Worm (Caenorhabditis elegans): ENCODE data around the gene T14A8.2.
A peak's percentile ranks its signal among the peaks of the same experiment; 100 is the strongest.

The T14A8.2 gene

ce11 chrIV:7844333-7844973, 22.0 kb upstream of the T14A8.2 start:
- peak; percentile 90 for TF ChIP-seq elt-2 (tag; optimal IDR thresholded peaks at IDR 0.05)
- peak; percentile 67 for TF ChIP-seq pqm-1 (tag; optimal IDR thresholded peaks at IDR 0.05)
- TF ChIP-seq unc-62 (GFP tag; optimal IDR thresholded peaks at IDR 0.05) = no peak
- no peak for TF ChIP-seq elt-1 (tag; optimal IDR thresholded peaks at IDR 0.05)

- TF ChIP-seq elt-1 (tag; optimal IDR thresholded peaks at IDR 0.05) = no peak
- TF ChIP-seq aly-2 (tag; optimal IDR thresholded peaks at IDR 0.05) = no peak
- TF ChIP-seq pqm-1 (tag; optimal IDR thresholded peaks at IDR 0.05) = peak; percentile 90
- no peak for TF ChIP-seq nhr-25 (tag; optimal IDR thresholded peaks at IDR 0.05)
- TF ChIP-seq ztf-11 (tag; optimal IDR thresholded peaks at IDR 0.05) = no peak
- peak; percentile 45 for TF ChIP-seq ceh-28 (tag; optimal IDR thresholded peaks at IDR 0.05)
- peak; percentile 89 for TF ChIP-seq elt-2 (tag; optimal IDR thresholded peaks at IDR 0.05)
- TF ChIP-seq nhr-67 (tag; optimal IDR thresholded peaks at IDR 0.05) = no peak
- peak; percentile 50 for TF ChIP-seq pha-4 (tag; optimal IDR thresholded peaks at IDR 0.05)
- no peak for TF ChIP-seq fkh-2 (tag; optimal IDR thresholded peaks at IDR 0.05)
Measured at ce11 chrIV:7841218-7841617, 18.8 kb upstream of the T14A8.2 start.

DNA sequence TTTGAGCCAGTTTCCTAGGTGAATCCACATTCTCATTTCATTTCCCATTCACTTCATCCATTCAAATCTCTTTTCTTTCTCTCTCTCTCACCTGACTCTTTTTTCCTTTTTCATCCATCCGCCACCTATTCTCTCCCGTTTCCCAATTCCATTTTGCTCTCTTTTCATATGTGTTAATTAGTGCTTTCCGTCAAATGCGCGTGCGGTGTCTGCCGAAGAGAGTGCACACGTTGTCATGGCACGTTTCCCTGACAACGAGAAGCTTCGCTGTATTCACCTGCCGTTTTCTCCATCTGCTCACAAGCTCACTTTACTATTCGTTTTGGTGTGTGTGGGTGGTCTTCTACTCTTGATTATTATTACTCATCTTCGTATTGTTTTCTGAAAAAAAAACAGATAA, 17.5 kb upstream of the T14A8.2 start:
- TF ChIP-seq jun-1 (tag; optimal IDR thresholded peaks at IDR 0.05) (no peak), elt-1 (tag; optimal IDR thresholded peaks at IDR 0.05) (no peak), lin-15B (tag; optimal IDR thresholded peaks at IDR 0.05) (no peak), skn-1 (tag; optimal IDR thresholded peaks at IDR 0.05) (no peak), nhr-43 (tag; optimal IDR thresholded peaks at IDR 0.05; ENCODE audit: poor library complexity, severe bottlenecking) (no peak), unc-39 (tag; optimal IDR thresholded peaks at IDR 0.05) (no peak), aly-2 (tag; optimal IDR thresholded peaks at IDR 0.05) (no peak), nfya-1 (tag; optimal IDR thresholded peaks at IDR 0.05; ENCODE audit: insufficient read depth) (no peak), pha-4 (tag; optimal IDR thresholded peaks at IDR 0.05) (no peak), nhr-237 (tag; optimal IDR thresholded peaks at IDR 0.05) (no peak), eor-1 (tag; optimal IDR thresholded peaks at IDR 0.05) (no peak), fkh-10 (GFP tag; optimal IDR thresholded peaks at IDR 0.05) (no peak), ceh-82 (tag; optimal IDR thresholded peaks at IDR 0.05) (no peak), ceh-28 (tag; optimal IDR thresholded peaks at IDR 0.05) (no peak), ztf-4 (tag; optimal IDR thresholded peaks at IDR 0.05) (no peak), hmg-11 (tag; optimal IDR thresholded peaks at IDR 0.05) (no peak), sea-2 (GFP tag; optimal IDR thresholded peaks at IDR 0.05) (no peak), zag-1 (tag; optimal IDR thresholded peaks at IDR 0.05) (no peak), unc-62 (GFP tag; optimal IDR thresholded peaks at IDR 0.05) (no peak), nhr-11 (tag; optimal IDR thresholded peaks at IDR 0.05) (no peak)

DNA sequence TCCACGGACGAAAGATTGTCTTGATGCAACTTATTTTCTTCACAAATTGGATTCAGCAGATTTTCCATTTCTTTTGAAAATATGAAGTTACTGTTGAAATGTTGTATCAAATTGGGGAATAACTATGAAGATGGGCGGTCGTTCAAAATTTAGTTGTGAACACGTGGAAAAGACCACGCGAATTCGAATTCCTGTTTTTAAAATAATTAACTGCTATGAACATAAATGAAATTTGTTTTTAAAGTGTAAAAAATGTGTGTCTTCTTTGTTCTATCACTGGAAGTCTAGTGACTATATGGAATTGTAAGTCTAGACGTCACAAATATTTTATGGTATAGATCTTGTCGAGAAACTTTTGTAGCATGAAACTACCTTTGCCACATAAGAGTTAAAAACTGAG, 16.0 kb upstream of the T14A8.2 start, which contains the start of gene C06A6.7:
Gene C06A6.7, minus strand, starts transcription at position 101 of the 400 bp plus-strand sequence.
- TF ChIP-seq nhr-76 (tag; optimal IDR thresholded peaks at IDR 0.05) = no peak
- no peak for TF ChIP-seq nhr-77 (tag; optimal IDR thresholded peaks at IDR 0.05)
- no peak for TF ChIP-seq mml-1 (tag; optimal IDR thresholded peaks at IDR 0.05)
- TF ChIP-seq nhr-43 (tag; optimal IDR thresholded peaks at IDR 0.05; ENCODE audit: poor library complexity, severe bottlenecking) = no peak
- TF ChIP-seq ceh-82 (tag; optimal IDR thresholded peaks at IDR 0.05) = no peak
- TF ChIP-seq zag-1 (tag; optimal IDR thresholded peaks at IDR 0.05) = no peak
- no peak for TF ChIP-seq pqm-1 (tag; optimal IDR thresholded peaks at IDR 0.05)
- TF ChIP-seq daf-12 (tag; optimal IDR thresholded peaks at IDR 0.05) = no peak
- no peak for TF ChIP-seq unc-62 (GFP tag; optimal IDR thresholded peaks at IDR 0.05)
- TF ChIP-seq nfya-1 (tag; optimal IDR thresholded peaks at IDR 0.05; ENCODE audit: insufficient read depth) = no peak

- TF ChIP-seq pqm-1 (tag; optimal IDR thresholded peaks at IDR 0.05) (no peak), lin-39 (tag; optimal IDR thresholded peaks at IDR 0.05) (no peak), zag-1 (tag; optimal IDR thresholded peaks at IDR 0.05) (no peak), aly-2 (tag; optimal IDR thresholded peaks at IDR 0.05) (no peak), unc-39 (tag; optimal IDR thresholded peaks at IDR 0.05) (no peak), lsy-12 (tag; optimal IDR thresholded peaks at IDR 0.05) (no peak), ztf-4 (tag; optimal IDR thresholded peaks at IDR 0.05) (no peak), sea-2 (GFP tag; optimal IDR thresholded peaks at IDR 0.05) (no peak), ztf-11 (tag; optimal IDR thresholded peaks at IDR 0.05) (no peak), ceh-9 (tag; optimal IDR thresholded peaks at IDR 0.05) (no peak), ceh-82 (tag; optimal IDR thresholded peaks at IDR 0.05) (no peak), nhr-12 (tag; optimal IDR thresholded peaks at IDR 0.05) (no peak), elt-1 (tag; optimal IDR thresholded peaks at IDR 0.05) (no peak), ZK546.5 (tag; optimal IDR thresholded peaks at IDR 0.05) (no peak), nhr-23 (tag; optimal IDR thresholded peaks at IDR 0.05) (no peak), egl-5 (tag; optimal IDR thresholded peaks at IDR 0.05) (no peak), nfya-1 (tag; optimal IDR thresholded peaks at IDR 0.05; ENCODE audit: insufficient read depth) (no peak), nhr-43 (tag; optimal IDR thresholded peaks at IDR 0.05; ENCODE audit: poor library complexity, severe bottlenecking) (no peak), mdl-1 (tag; optimal IDR thresholded peaks at IDR 0.05) (no peak), nhr-67 (tag; optimal IDR thresholded peaks at IDR 0.05) (no peak)
Measured at ce11 chrIV:7836491-7836890, 14.1 kb upstream of the T14A8.2 start.

All from whole organism, L3 larva.